Fruit fly (Drosophila melanogaster) whole organism, pupa: ENCODE data around the gene CG42397.

Source experiments
- CG12605 ChIP-seq: fragments of 200-800 bp; sonication (Bioruptor generic); IDR thresholded peaks from 2 replicates; pipeline ENCODE4 v1.3.6; 2022; ENCODE audit warnings: missing biosample characterization, missing genetic modification characterization
- CG13204 ChIP-seq: fragments of 200-800 bp; sonication (Bioruptor generic); optimal IDR thresholded peaks from 2 replicates; lab custom pipeline; 2018; ENCODE audit warnings: missing biosample characterization, mild to moderate bottlenecking, missing genetic modification characterization, moderate library complexity
- CG15710 ChIP-seq: fragments of 200-800 bp; sonication (Bioruptor generic); optimal IDR thresholded peaks from 2 replicates; lab custom pipeline; 2018; ENCODE audit warnings: missing biosample characterization, mild to moderate bottlenecking, missing genetic modification characterization, moderate library complexity
- CG34367 ChIP-seq: fragments of 200-800 bp; sonication (Bioruptor generic); optimal IDR thresholded peaks from 2 replicates; lab custom pipeline; 2018; ENCODE audit warnings: missing biosample characterization, mild to moderate bottlenecking, missing genetic modification characterization
- CG9948 ChIP-seq: fragments of 200-800 bp; sonication (Bioruptor generic); optimal IDR thresholded peaks from 2 replicates; lab custom pipeline; 2018; ENCODE audit warnings: missing biosample characterization, mild to moderate bottlenecking, missing genetic modification characterization, moderate library complexity
- D1 ChIP-seq: fragments of 200-800 bp; sonication (Bioruptor generic); optimal IDR thresholded peaks from 2 replicates; lab custom pipeline; 2018; ENCODE audit warnings: missing biosample characterization, mild to moderate bottlenecking, missing genetic modification characterization, moderate library complexity
- EcR ChIP-seq: fragments of 200-800 bp; sonication (Bioruptor generic); optimal IDR thresholded peaks from 3 replicates; lab custom pipeline; 2019; ENCODE audit warnings: missing biosample characterization, missing genetic modification characterization, mild to moderate bottlenecking, moderate library complexity, missing genetic modification reagents
- Pif1A ChIP-seq: fragments of 200-800 bp; sonication (Bioruptor generic); optimal IDR thresholded peaks from 3 replicates; lab custom pipeline; 2016; ENCODE audit warnings: missing biosample characterization, missing genetic modification characterization
- fd96Ca ChIP-seq: fragments of 200-800 bp; sonication (Bioruptor generic); IDR thresholded peaks from 3 replicates; pipeline ENCODE4 v1.3.6; 2022; ENCODE audit warnings: missing biosample characterization, missing genetic modification characterization
- gl ChIP-seq: fragments of 200-800 bp; sonication (Bioruptor generic); optimal IDR thresholded peaks from 2 replicates; lab custom pipeline; 2018; ENCODE audit warnings: missing biosample characterization, mild to moderate bottlenecking, missing genetic modification characterization
- rn ChIP-seq: fragments of 200-800 bp; sonication (Bioruptor generic); IDR thresholded peaks from 2 replicates; pipeline ENCODE4 v1.3.6; 2022; ENCODE audit warnings: missing biosample characterization, missing genetic modification characterization

- TF ChIP-seq EcR (GFP tag; lab: Kevin White, UChicago) (no peak), rn (GFP tag; lab: Robert Waterston, UW) (no peak), CG13204 (GFP tag; lab: Kevin White, UChicago) (no peak), CG34367 (tag; lab: Kevin White, UChicago) (no peak), gl (tag; lab: Kevin White, UChicago) (no peak), CG15710 (tag; lab: Kevin White, UChicago) (no peak), fd96Ca (GFP tag; lab: Robert Waterston, UW) (no peak), CG9948 (tag; lab: Kevin White, UChicago) (no peak), D1 (tag; lab: Kevin White, UChicago) (no peak), CG12605 (no peak), Pif1A (GFP tag; lab: Kevin White, UChicago) (no peak)
Measured at dm6 chr3L:11957669-11958333, 15.8 kb downstream of the CG42397 start, which contains the start of the genes CG11570 and CG43294.
